Fruit fly (Drosophila melanogaster) whole organism, wandering third instar larva: ENCODE measurements around the gene CG4962.

Experiments
- Hr83 ChIP-seq: fragments of 200-300 bp; sonication (Bioruptor generic); optimal IDR thresholded peaks from 2 replicates; lab custom pipeline; 2016; ENCODE audit warnings: missing biosample characterization, mild to moderate bottlenecking, missing genetic modification characterization, moderate library complexity; ENCODE audit not compliant: poor library complexity, severe bottlenecking
- Rel ChIP-seq, 2 experiments: fragments of 200-800 bp; sonication (Bioruptor generic) in 1 of 2; optimal IDR thresholded peaks; 2 replicates in 1 of 2; 3 replicates in 1 of 2; lab custom pipeline; 2016 to 2019; ENCODE audit warnings: mild to moderate bottlenecking in 2 of 2, missing biosample characterization in 2 of 2, missing genetic modification characterization in 2 of 2, moderate library complexity in 1 of 2
- ey ChIP-seq: fragments of 200-800 bp; sonication (Bioruptor generic); optimal IDR thresholded peaks from 2 replicates; lab custom pipeline; 2016; ENCODE audit warnings: missing biosample characterization, missing genetic modification characterization
- lola ChIP-seq: fragments of >200 bp; optimal IDR thresholded peaks from 2 replicates; lab custom pipeline; 2017; ENCODE audit warnings: missing biosample characterization, missing genetic modification characterization
- pan ChIP-seq: fragments of >200 bp; optimal IDR thresholded peaks from 2 replicates; lab custom pipeline; 2017

DNA sequence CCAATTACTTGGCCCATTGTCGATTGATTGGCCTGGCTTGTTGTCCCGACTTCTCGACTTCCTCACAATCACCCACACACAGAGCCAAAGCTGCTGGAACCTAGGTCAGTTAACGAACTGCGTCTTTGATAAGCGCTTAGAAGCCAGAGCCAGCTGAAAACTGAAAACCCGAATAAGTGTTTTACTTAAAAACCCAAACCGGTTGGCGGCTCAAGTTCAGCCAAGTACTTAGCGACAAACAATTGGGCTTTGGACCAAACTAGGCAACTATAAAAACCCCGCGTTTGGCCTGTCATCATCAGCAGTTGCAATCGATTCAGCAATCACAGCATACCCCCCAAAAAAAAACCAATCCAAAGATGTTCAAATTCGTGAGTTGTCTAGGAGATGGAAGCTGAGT lies 28.0 kb upstream of the CG4962 start, which contains the start of gene CG13059:
- TF ChIP-seq pan (lab: Kevin White, UChicago) (no peak), Hr83 (no peak), ey (GFP tag; lab: Kevin White, UChicago) (no peak), lola (GFP tag; lab: Kevin White, UChicago) (no peak), Rel (GFP tag; optimal IDR thresholded peaks at IDR 0.05; lab: Kevin White, UChicago) (no peak), Rel (tag; optimal IDR thresholded peaks at IDR 0.05; lab: Kevin White, UChicago) (no peak)
